Worm (Caenorhabditis elegans) whole organism, young adult: Measurements from ENCODE around the gene str-261.

Experiments used
- B0035.1 ChIP-seq: sonication (generic microtip); optimal IDR thresholded peaks from 2 replicates; lab custom pipeline; 2016; ENCODE audit warnings: missing genetic modification characterization, mild to moderate bottlenecking, missing compliant biosample characterization, missing genotype, missing genetic modification reagents
- B0261.1 ChIP-seq: sonication (generic microtip); optimal IDR thresholded peaks from 2 replicates; lab custom pipeline; 2016; ENCODE audit warnings: mild to moderate bottlenecking, missing genetic modification characterization, moderate library complexity, missing compliant biosample characterization
- B0336.3 ChIP-seq: fragments of 200-800 bp; sonication (Bioruptor generic); IDR thresholded peaks from 2 replicates; pipeline ENCODE4 v1.3.6; 2022; ENCODE audit warnings: missing genetic modification characterization, missing compliant biosample characterization
- F23B12.7 ChIP-seq: sonication (generic microtip); optimal IDR thresholded peaks from 2 replicates; lab custom pipeline; 2017; ENCODE audit warnings: missing genetic modification characterization, mild to moderate bottlenecking, missing compliant biosample characterization, antibody characterized with exemption, moderate library complexity; ENCODE audit not compliant: insufficient read depth
- F33H1.4 ChIP-seq: fragments of 200-800 bp; sonication (Bioruptor generic); IDR thresholded peaks from 2 replicates; pipeline ENCODE4 v1.3.6; 2022; ENCODE audit warnings: missing genetic modification reagents, missing genetic modification characterization, missing compliant biosample characterization
- F57A8.1 ChIP-seq: fragments of 200-800 bp; sonication (Bioruptor generic); optimal IDR thresholded peaks from 2 replicates; lab custom pipeline; 2018; ENCODE audit warnings: mild to moderate bottlenecking, missing genetic modification characterization, moderate library complexity, missing compliant biosample characterization
- F57C9.4 ChIP-seq: sonication (generic microtip); optimal IDR thresholded peaks from 2 replicates; lab custom pipeline; 2017; ENCODE audit warnings: mild to moderate bottlenecking, missing genetic modification characterization, missing compliant biosample characterization
- Y53F4B.3 ChIP-seq: fragments of 200-800 bp; sonication (Bioruptor generic); IDR thresholded peaks from 2 replicates; pipeline ENCODE4 v1.3.6; 2022; ENCODE audit warnings: missing genetic modification reagents, missing genetic modification characterization, missing compliant biosample characterization
- Y56A3A.18 ChIP-seq: fragments of 200-800 bp; sonication (Bioruptor generic); IDR thresholded peaks from 2 replicates; pipeline ENCODE4 v1.3.6; 2022; ENCODE audit warnings: missing genetic modification reagents, missing genetic modification characterization, missing compliant biosample characterization
- Y79H2A.3 ChIP-seq: fragments of 200-800 bp; sonication (Bioruptor generic); conservative IDR thresholded peaks from 2 replicates; pipeline ENCODE4 v1.3.6; 2022; ENCODE audit warnings: missing genetic modification reagents, missing genetic modification characterization, missing compliant biosample characterization
- akir-1 ChIP-seq: fragments of 200-800 bp; sonication (Bioruptor generic); optimal IDR thresholded peaks from 2 replicates; lab custom pipeline; 2018; ENCODE audit warnings: mild to moderate bottlenecking, missing genetic modification characterization, moderate library complexity, missing compliant biosample characterization
- aptf-3 ChIP-seq: fragments of 200-800 bp; sonication (Bioruptor generic); IDR thresholded peaks from 2 replicates; pipeline ENCODE4 v1.3.6; 2022; ENCODE audit warnings: missing genetic modification characterization, missing compliant biosample characterization
- attf-3 ChIP-seq: fragments of 200-800 bp; sonication (Bioruptor generic); conservative IDR thresholded peaks from 2 replicates; pipeline ENCODE4 v1.3.6; 2022; ENCODE audit warnings: missing genetic modification reagents, missing genetic modification characterization, missing compliant biosample characterization
- bed-2 ChIP-seq: fragments of 200-800 bp; sonication (Bioruptor generic); IDR thresholded peaks from 2 replicates; pipeline ENCODE4 v1.3.6; 2022; ENCODE audit warnings: missing genetic modification reagents, missing genetic modification characterization, missing compliant biosample characterization
- cebp-1 ChIP-seq, 2 experiments: fragments of 200-800 bp in 1 of 2; sonication (Bioruptor generic) in 1 of 2; sonication (generic microtip) in 1 of 2; IDR thresholded peaks in 1 of 2; optimal IDR thresholded peaks in 1 of 2; 2 replicates each; pipeline versions ENCODE4 v1.3.6 to Lab custom; 2017 to 2022; ENCODE audit warnings: missing compliant biosample characterization in 2 of 2, missing genetic modification characterization in 2 of 2, mild to moderate bottlenecking in 1 of 2, missing genetic modification reagents in 1 of 2, moderate library complexity in 1 of 2
- ceh-27 ChIP-seq: fragments of 200-800 bp; sonication (Bioruptor generic); optimal IDR thresholded peaks from 2 replicates; lab custom pipeline; 2018; ENCODE audit warnings: mild to moderate bottlenecking, missing genetic modification characterization, moderate library complexity, missing compliant biosample characterization
- dpl-1 ChIP-seq: fragments of 150-350 bp; optimal IDR thresholded peaks from 2 replicates; lab custom pipeline; 2014; ENCODE audit warnings: missing biosample characterization, missing genetic modification reagents, missing genetic modification characterization
- egl-18 ChIP-seq: fragments of 200-800 bp; sonication (Bioruptor generic); IDR thresholded peaks from 2 replicates; pipeline ENCODE4 v1.3.6; 2022; ENCODE audit warnings: missing genetic modification reagents, missing genetic modification characterization, missing compliant biosample characterization
- egrh-3 ChIP-seq: fragments of 200-800 bp; sonication (Bioruptor generic); IDR thresholded peaks from 2 replicates; pipeline ENCODE4 v1.3.6; 2022; ENCODE audit warnings: missing genetic modification reagents, missing genetic modification characterization, missing compliant biosample characterization
- ekl-4 ChIP-seq: fragments of 200-800 bp; sonication (Bioruptor generic); IDR thresholded peaks from 2 replicates; pipeline ENCODE4 v1.3.6; 2022; ENCODE audit warnings: missing genetic modification reagents, missing genetic modification characterization, missing compliant biosample characterization
- gei-17 ChIP-seq: fragments of 200-800 bp; sonication (Bioruptor generic); optimal IDR thresholded peaks from 2 replicates; lab custom pipeline; 2018; ENCODE audit warnings: mild to moderate bottlenecking, missing genetic modification characterization, missing compliant biosample characterization
- hlh-12 ChIP-seq: sonication (generic microtip); optimal IDR thresholded peaks from 2 replicates; lab custom pipeline; 2016; ENCODE audit warnings: missing genetic modification characterization, missing compliant biosample characterization
- hmg-1.2 ChIP-seq: fragments of 200-800 bp; sonication (Bioruptor generic); IDR thresholded peaks from 2 replicates; pipeline ENCODE4 v1.3.6; 2022; ENCODE audit warnings: missing genetic modification reagents, missing genetic modification characterization, missing compliant biosample characterization
- hmg-20 ChIP-seq: fragments of 200-800 bp; sonication (Bioruptor generic); IDR thresholded peaks from 2 replicates; pipeline ENCODE4 v1.3.6; 2022; ENCODE audit warnings: missing genetic modification reagents, missing genetic modification characterization, missing compliant biosample characterization
- lag-1 ChIP-seq: fragments of 200-800 bp; sonication (Bioruptor generic); IDR thresholded peaks from 2 replicates; pipeline ENCODE4 v1.3.6; 2022; ENCODE audit warnings: missing genetic modification reagents, missing genetic modification characterization, missing compliant biosample characterization
- let-526 ChIP-seq: fragments of 200-800 bp; sonication (Bioruptor generic); IDR thresholded peaks from 2 replicates; pipeline ENCODE4 v1.3.6; 2022; ENCODE audit warnings: missing genetic modification reagents, missing genetic modification characterization, missing compliant biosample characterization
- lin-35 ChIP-seq, 3 experiments: fragments of 150-350 bp in 2 of 3; sonication (generic microtip) in 1 of 3; optimal IDR thresholded peaks; 2 replicates each; lab custom pipeline; 2014 to 2018; ENCODE audit warnings: missing biosample characterization in 3 of 3, missing genetic modification characterization in 3 of 3, missing genetic modification reagents in 3 of 3
- lin-40 ChIP-seq: sonication (generic microtip); optimal IDR thresholded peaks from 2 replicates; lab custom pipeline; 2016; ENCODE audit warnings: missing genetic modification characterization, mild to moderate bottlenecking, missing compliant biosample characterization, missing genotype, missing genetic modification reagents
- lsl-1 ChIP-seq: fragments of 200-800 bp; sonication (Bioruptor generic); optimal IDR thresholded peaks from 2 replicates; lab custom pipeline; 2018; ENCODE audit warnings: mild to moderate bottlenecking, missing genetic modification characterization, moderate library complexity, missing compliant biosample characterization
- mxl-1 ChIP-seq: sonication (generic microtip); optimal IDR thresholded peaks from 2 replicates; lab custom pipeline; 2016; ENCODE audit warnings: missing genetic modification characterization, missing compliant biosample characterization
- nfya-1 ChIP-seq: sonication (generic microtip); optimal IDR thresholded peaks from 2 replicates; lab custom pipeline; 2017; ENCODE audit warnings: antibody characterized with exemption, missing compliant biosample characterization, missing genetic modification characterization, borderline replicate concordance; ENCODE audit not compliant: insufficient read depth
- nhr-179 ChIP-seq: sonication (generic microtip); optimal IDR thresholded peaks from 2 replicates; lab custom pipeline; 2016; ENCODE audit warnings: mild to moderate bottlenecking, missing genetic modification characterization, missing compliant biosample characterization
- nhr-80 ChIP-seq: sonication (generic microtip); optimal IDR thresholded peaks from 2 replicates; lab custom pipeline; 2016; ENCODE audit warnings: missing genetic modification characterization, missing compliant biosample characterization
- pbrm-1 ChIP-seq: fragments of 200-800 bp; sonication (Bioruptor generic); IDR thresholded peaks from 2 replicates; pipeline ENCODE4 v1.3.6; 2022; ENCODE audit warnings: missing genetic modification reagents, missing genetic modification characterization, missing compliant biosample characterization
- rec-8 ChIP-seq, 2 experiments: sonication (generic microtip); optimal IDR thresholded peaks; 2 replicates each; lab custom pipeline; 2016; ENCODE audit warnings: mild to moderate bottlenecking in 2 of 2, missing genetic modification characterization in 2 of 2, missing genetic modification reagents in 2 of 2, missing genotype in 2 of 2, missing biosample characterization in 1 of 2, missing compliant biosample characterization in 1 of 2, moderate library complexity in 1 of 2
- rpc-1 ChIP-seq, 2 experiments: fragments of 150-350 bp in 1 of 2; sonication (generic microtip) in 1 of 2; optimal IDR thresholded peaks; 2 replicates each; lab custom pipeline; 2014 to 2018; ENCODE audit warnings: missing biosample characterization in 1 of 2, missing genetic modification characterization in 1 of 2, missing genetic modification reagents in 1 of 2, missing genotype in 1 of 2
- snpc-1.1 ChIP-seq: sonication (generic microtip); optimal IDR thresholded peaks from 2 replicates; lab custom pipeline; 2017; ENCODE audit warnings: missing genetic modification characterization, mild to moderate bottlenecking, missing compliant biosample characterization, antibody characterized with exemption, moderate library complexity, missing genotype, missing genetic modification reagents; ENCODE audit not compliant: insufficient read depth
- somi-1 ChIP-seq: fragments of 200-800 bp; sonication (Bioruptor generic); optimal IDR thresholded peaks from 2 replicates; lab custom pipeline; 2018; ENCODE audit warnings: mild to moderate bottlenecking, missing genetic modification characterization, missing compliant biosample characterization
- sptf-2 ChIP-seq: fragments of 200-800 bp; sonication (Bioruptor generic); optimal IDR thresholded peaks from 2 replicates; lab custom pipeline; 2018; ENCODE audit warnings: mild to moderate bottlenecking, missing genetic modification characterization, missing compliant biosample characterization
- tlf-1 ChIP-seq: fragments of 200-800 bp; sonication (Bioruptor generic); optimal IDR thresholded peaks from 2 replicates; lab custom pipeline; 2018; ENCODE audit warnings: mild to moderate bottlenecking, missing genetic modification characterization, missing compliant biosample characterization
- unc-62 ChIP-seq: fragments of 150-350 bp; optimal IDR thresholded peaks from 2 replicates; lab custom pipeline; 2014; ENCODE audit warnings: missing biosample characterization, missing genetic modification reagents, missing genetic modification characterization
- zfh-2 ChIP-seq: fragments of 200-800 bp; sonication (Bioruptor generic); conservative IDR thresholded peaks from 2 replicates; pipeline ENCODE4 v1.3.6; 2022; ENCODE audit warnings: missing genetic modification reagents, missing genetic modification characterization, missing compliant biosample characterization
- zim-3 ChIP-seq: sonication (generic microtip); optimal IDR thresholded peaks from 2 replicates; lab custom pipeline; 2017; ENCODE audit warnings: mild to moderate bottlenecking, missing genetic modification characterization, moderate library complexity, missing compliant biosample characterization
- ztf-18 ChIP-seq: sonication (generic microtip); optimal IDR thresholded peaks from 2 replicates; lab custom pipeline; 2016; ENCODE audit warnings: missing genotype, mild to moderate bottlenecking, missing genetic modification characterization, missing compliant biosample characterization
- ztf-26 ChIP-seq: sonication (generic microtip); optimal IDR thresholded peaks from 2 replicates; lab custom pipeline; 2017; ENCODE audit warnings: missing genetic modification characterization, missing compliant biosample characterization
- ztf-28 ChIP-seq: fragments of 200-800 bp; sonication (Bioruptor generic); IDR thresholded peaks from 2 replicates; pipeline ENCODE4 v1.3.6; 2022; ENCODE audit warnings: missing genetic modification reagents, missing genetic modification characterization, missing compliant biosample characterization
- ztf-6 ChIP-seq: fragments of 200-800 bp; sonication (Bioruptor generic); IDR thresholded peaks from 2 replicates; pipeline ENCODE4 v1.3.6; 2022; ENCODE audit warnings: missing genetic modification reagents, missing genetic modification characterization, missing compliant biosample characterization

str-261 gene

DNA sequence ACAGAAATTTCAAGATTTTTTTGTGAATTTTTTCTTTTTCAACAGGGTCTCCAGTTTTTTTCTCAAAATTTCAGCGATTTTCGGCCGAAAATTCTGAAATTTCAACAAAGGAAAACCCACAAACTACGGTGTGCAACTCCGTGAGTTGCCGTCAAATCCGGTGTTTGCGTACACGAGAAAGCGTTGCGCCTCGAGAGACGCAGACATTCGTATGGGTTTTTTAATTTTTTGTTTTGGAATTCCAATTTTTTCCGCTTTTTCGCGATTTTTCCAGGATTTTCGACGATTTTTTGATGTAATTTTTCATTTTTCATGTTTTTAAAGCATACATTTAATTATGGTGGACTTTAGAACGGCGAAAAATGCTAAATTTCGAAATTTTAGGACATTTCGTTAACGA is 38.2 kb upstream of the str-261 start (continued):
- peak; percentile 61 for TF ChIP-seq tlf-1 (GFP tag; lab: Kevin White, UChicago)
- TF ChIP-seq rpc-1 (optimal IDR thresholded peaks at IDR 0.05; lab: Kevin White, UChicago) = no peak
- no peak for TF ChIP-seq rpc-1 (tag; optimal IDR thresholded peaks at IDR 0.05; lab: Kevin White, UChicago)
- TF ChIP-seq ztf-26 (tag; lab: Kevin White, UChicago) = no peak
- no peak; the same call in 1 of the 2 replicates for TF ChIP-seq ekl-4
- no peak for TF ChIP-seq attf-3 (GFP tag; lab: Robert Waterston, UW)
- TF ChIP-seq snpc-1.1 (tag; lab: Kevin White, UChicago) = peak; percentile 83
- TF ChIP-seq dpl-1 (GFP tag; lab: Kevin White, UChicago) = peak; percentile 48
- TF ChIP-seq let-526 (GFP tag; lab: Robert Waterston, UW) = no peak
- peak; percentile 71 for TF ChIP-seq F33H1.4 (GFP tag; lab: Robert Waterston, UW)
- peak; percentile 75 for TF ChIP-seq F23B12.7 (tag; lab: Kevin White, UChicago)
- no peak for TF ChIP-seq somi-1 (GFP tag; lab: Kevin White, UChicago)
- peak; percentile 56 for TF ChIP-seq lin-40 (tag; lab: Kevin White, UChicago)
- TF ChIP-seq Y56A3A.18 (GFP tag; lab: Robert Waterston, UW) = no peak
- TF ChIP-seq zfh-2 (GFP tag; lab: Robert Waterston, UW) = no peak
- TF ChIP-seq nhr-80 (tag; lab: Kevin White, UChicago) = no peak
- no peak for TF ChIP-seq lag-1 (GFP tag; lab: Robert Waterston, UW)
- TF ChIP-seq ztf-6 = no peak
- TF ChIP-seq ztf-18 (tag; lab: Kevin White, UChicago) = no peak
- no peak for TF ChIP-seq nhr-179 (tag; lab: Kevin White, UChicago)
- no peak for TF ChIP-seq mxl-1 (tag; lab: Kevin White, UChicago)
- TF ChIP-seq B0336.3 = peak; percentile 83
- TF ChIP-seq gei-17 (GFP tag; lab: Kevin White, UChicago) = no peak
- TF ChIP-seq pbrm-1 = peak; percentile 84
- TF ChIP-seq rec-8 (tag; optimal IDR thresholded peaks at IDR 0.05; lab: Kevin White, UChicago) = no peak
- TF ChIP-seq egrh-3 = no peak
- no peak for TF ChIP-seq aptf-3 (GFP tag; lab: Robert Waterston, UW)
- no peak for TF ChIP-seq B0261.1 (tag; lab: Kevin White, UChicago)
- no peak for TF ChIP-seq F57A8.1
- no peak for TF ChIP-seq sptf-2 (GFP tag; lab: Kevin White, UChicago)
- TF ChIP-seq egl-18 (GFP tag; lab: Robert Waterston, UW) = no peak
- TF ChIP-seq B0035.1 (tag; lab: Kevin White, UChicago) = no peak
- no peak for TF ChIP-seq bed-2
- no peak for TF ChIP-seq F57C9.4
- 0 out of 2 replicates have a peak, but pooled peaks have one; percentile 26 for TF ChIP-seq cebp-1 (GFP tag; IDR thresholded peaks at IDR 0.05; lab: Robert Waterston, UW)
- TF ChIP-seq cebp-1 (tag; optimal IDR thresholded peaks at IDR 0.05; lab: Kevin White, UChicago) = peak; percentile 69
- no peak for TF ChIP-seq zim-3
- TF ChIP-seq hmg-20 = 0 out of 2 replicates have a peak, but pooled peaks have one; percentile 20
- TF ChIP-seq hmg-1.2 (GFP tag; lab: Robert Waterston, UW) = peak; percentile 100
- no peak for TF ChIP-seq Y79H2A.3 (GFP tag; lab: Robert Waterston, UW)
- TF ChIP-seq ztf-28 = 0 out of 2 replicates have a peak, but pooled peaks have one; percentile 46
- TF ChIP-seq ceh-27 = no peak
- TF ChIP-seq Y53F4B.3 (GFP tag; lab: Robert Waterston, UW) = 0 out of 2 replicates have a peak, but pooled peaks have one; percentile 19
- no peak for TF ChIP-seq nfya-1 (tag; lab: Kevin White, UChicago)
- no peak for TF ChIP-seq unc-62 (GFP tag; lab: Kevin White, UChicago)
- peak in 1 of 3 experiments; percentile 28 for TF ChIP-seq lin-35 (GFP tag; optimal IDR thresholded peaks at IDR 0.05; lab: Kevin White, UChicago)
- no peak for TF ChIP-seq akir-1
- TF ChIP-seq hlh-12 (tag; lab: Kevin White, UChicago) = no peak
- TF ChIP-seq lsl-1 (GFP tag; lab: Kevin White, UChicago) = peak; percentile 89
